Worm (Caenorhabditis elegans) whole organism, young adult: ENCODE results near the gene W09G12.6.

Source experiments
- C06A6.2 ChIP-seq: fragments of 200-800 bp; sonication (Bioruptor generic); conservative IDR thresholded peaks from 2 replicates; pipeline ENCODE4 v1.3.6; 2022; ENCODE audit warnings: missing genetic modification characterization, missing compliant biosample characterization
- F37B4.10 ChIP-seq: fragments of 200-800 bp; sonication (Bioruptor generic); IDR thresholded peaks from 2 replicates; pipeline ENCODE4 v1.3.6; 2022; ENCODE audit warnings: missing genetic modification characterization, missing compliant biosample characterization
- F39B2.1 ChIP-seq: fragments of 200-800 bp; sonication (Bioruptor generic); IDR thresholded peaks from 2 replicates; pipeline ENCODE4 v1.3.6; 2022; ENCODE audit warnings: missing genetic modification reagents, missing genetic modification characterization, missing compliant biosample characterization
- T07F8.4 ChIP-seq: sonication (generic microtip); optimal IDR thresholded peaks from 2 replicates; lab custom pipeline; 2016; ENCODE audit warnings: mild to moderate bottlenecking, missing genetic modification characterization, moderate library complexity, missing compliant biosample characterization
- T26A5.8 ChIP-seq: sonication (generic microtip); optimal IDR thresholded peaks from 2 replicates; lab custom pipeline; 2016; ENCODE audit warnings: missing genetic modification characterization, missing compliant biosample characterization
- Y53F4B.3 ChIP-seq: fragments of 200-800 bp; sonication (Bioruptor generic); IDR thresholded peaks from 2 replicates; pipeline ENCODE4 v1.3.6; 2022; ENCODE audit warnings: missing genetic modification reagents, missing genetic modification characterization, missing compliant biosample characterization
- Y67H2A.10 ChIP-seq: fragments of 200-800 bp; sonication (Bioruptor generic); conservative IDR thresholded peaks from 2 replicates; pipeline ENCODE4 v1.3.6; 2022; ENCODE audit warnings: missing genetic modification reagents, missing genetic modification characterization, missing compliant biosample characterization
- ZK185.1 ChIP-seq: sonication (generic microtip); optimal IDR thresholded peaks from 2 replicates; lab custom pipeline; 2016; ENCODE audit warnings: mild to moderate bottlenecking, missing genetic modification characterization, missing compliant biosample characterization; ENCODE audit not compliant: poor library complexity, severe bottlenecking
- akir-1 ChIP-seq: fragments of 200-800 bp; sonication (Bioruptor generic); optimal IDR thresholded peaks from 2 replicates; lab custom pipeline; 2018; ENCODE audit warnings: mild to moderate bottlenecking, missing genetic modification characterization, moderate library complexity, missing compliant biosample characterization
- ama-1 ChIP-seq, 3 experiments: fragments of 150-350 bp in 1 of 3; sonication (generic microtip) in 2 of 3; optimal IDR thresholded peaks; 2 replicates each; lab custom pipeline; 2014 to 2018; ENCODE audit warnings: missing biosample characterization in 2 of 3, missing genetic modification characterization in 2 of 3, missing genetic modification reagents in 2 of 3
- aptf-2 ChIP-seq: fragments of 200-800 bp; sonication (Bioruptor generic); conservative IDR thresholded peaks from 2 replicates; pipeline ENCODE4 v1.3.6; 2022; ENCODE audit warnings: missing genetic modification reagents, missing genetic modification characterization, missing compliant biosample characterization
- bed-1 ChIP-seq: fragments of 200-800 bp; sonication (Bioruptor generic); IDR thresholded peaks from 2 replicates; pipeline ENCODE4 v1.3.6; 2022; ENCODE audit warnings: missing genetic modification reagents, missing genetic modification characterization, missing compliant biosample characterization
- ccch-3 ChIP-seq: fragments of 200-800 bp; sonication (Bioruptor generic); optimal IDR thresholded peaks from 2 replicates; lab custom pipeline; 2018; ENCODE audit warnings: mild to moderate bottlenecking, missing genetic modification characterization, missing compliant biosample characterization
- dox-1 ChIP-seq: fragments of 200-800 bp; sonication (Bioruptor generic); IDR thresholded peaks from 2 replicates; pipeline ENCODE4 v1.3.6; 2022; ENCODE audit warnings: missing genetic modification reagents, missing genetic modification characterization, missing compliant biosample characterization
- egl-44 ChIP-seq: fragments of 200-800 bp; sonication (Bioruptor generic); IDR thresholded peaks from 2 replicates; pipeline ENCODE4 v1.3.6; 2022; ENCODE audit warnings: missing genetic modification reagents, missing genetic modification characterization, missing compliant biosample characterization
- egrh-3 ChIP-seq: fragments of 200-800 bp; sonication (Bioruptor generic); IDR thresholded peaks from 2 replicates; pipeline ENCODE4 v1.3.6; 2022; ENCODE audit warnings: missing genetic modification reagents, missing genetic modification characterization, missing compliant biosample characterization
- hlh-12 ChIP-seq: sonication (generic microtip); optimal IDR thresholded peaks from 2 replicates; lab custom pipeline; 2016; ENCODE audit warnings: missing genetic modification characterization, missing compliant biosample characterization
- hmg-1.2 ChIP-seq: fragments of 200-800 bp; sonication (Bioruptor generic); IDR thresholded peaks from 2 replicates; pipeline ENCODE4 v1.3.6; 2022; ENCODE audit warnings: missing genetic modification reagents, missing genetic modification characterization, missing compliant biosample characterization
- hmg-20 ChIP-seq: fragments of 200-800 bp; sonication (Bioruptor generic); IDR thresholded peaks from 2 replicates; pipeline ENCODE4 v1.3.6; 2022; ENCODE audit warnings: missing genetic modification reagents, missing genetic modification characterization, missing compliant biosample characterization
- lag-1 ChIP-seq: fragments of 200-800 bp; sonication (Bioruptor generic); IDR thresholded peaks from 2 replicates; pipeline ENCODE4 v1.3.6; 2022; ENCODE audit warnings: missing genetic modification reagents, missing genetic modification characterization, missing compliant biosample characterization
- lin-26 ChIP-seq: fragments of 200-800 bp; sonication (Bioruptor generic); IDR thresholded peaks from 2 replicates; pipeline ENCODE4 v1.3.6; 2022; ENCODE audit warnings: missing genetic modification reagents, missing genetic modification characterization, missing compliant biosample characterization
- lin-54 ChIP-seq: fragments of 200-800 bp; sonication (Bioruptor generic); optimal IDR thresholded peaks from 2 replicates; lab custom pipeline; 2018; ENCODE audit warnings: mild to moderate bottlenecking, missing genetic modification characterization, missing compliant biosample characterization
- mel-28 ChIP-seq: sonication (generic microtip); optimal IDR thresholded peaks from 2 replicates; lab custom pipeline; 2016; ENCODE audit warnings: borderline replicate concordance, mild to moderate bottlenecking, missing genetic modification characterization, missing compliant biosample characterization
- nfya-1 ChIP-seq: sonication (generic microtip); optimal IDR thresholded peaks from 2 replicates; lab custom pipeline; 2017; ENCODE audit warnings: antibody characterized with exemption, missing compliant biosample characterization, missing genetic modification characterization, borderline replicate concordance; ENCODE audit not compliant: insufficient read depth
- nfyb-1 ChIP-seq: fragments of 200-800 bp; sonication (Bioruptor generic); IDR thresholded peaks from 2 replicates; pipeline ENCODE4 v1.3.6; 2022; ENCODE audit warnings: missing genetic modification reagents, missing genetic modification characterization, missing compliant biosample characterization
- nhr-120 ChIP-seq: fragments of 200-800 bp; sonication (Bioruptor generic); IDR thresholded peaks from 2 replicates; pipeline ENCODE4 v1.3.6; 2022; ENCODE audit warnings: missing genetic modification characterization, missing compliant biosample characterization
- nhr-179 ChIP-seq: sonication (generic microtip); optimal IDR thresholded peaks from 2 replicates; lab custom pipeline; 2016; ENCODE audit warnings: mild to moderate bottlenecking, missing genetic modification characterization, missing compliant biosample characterization
- nhr-80 ChIP-seq: sonication (generic microtip); optimal IDR thresholded peaks from 2 replicates; lab custom pipeline; 2016; ENCODE audit warnings: missing genetic modification characterization, missing compliant biosample characterization
- pbrm-1 ChIP-seq: fragments of 200-800 bp; sonication (Bioruptor generic); IDR thresholded peaks from 2 replicates; pipeline ENCODE4 v1.3.6; 2022; ENCODE audit warnings: missing genetic modification reagents, missing genetic modification characterization, missing compliant biosample characterization
- repo-1 ChIP-seq: sonication (generic microtip); optimal IDR thresholded peaks from 2 replicates; lab custom pipeline; 2017; ENCODE audit warnings: mild to moderate bottlenecking, missing genetic modification characterization, missing compliant biosample characterization
- sdz-38 ChIP-seq: sonication (generic microtip); optimal IDR thresholded peaks from 2 replicates; lab custom pipeline; 2016; ENCODE audit warnings: missing genotype, missing genetic modification characterization, missing compliant biosample characterization
- sea-2 ChIP-seq: fragments of 200-800 bp; sonication (Bioruptor generic); IDR thresholded peaks from 2 replicates; pipeline ENCODE4 v1.3.6; 2022; ENCODE audit warnings: missing genetic modification characterization, missing compliant biosample characterization
- snpc-4 ChIP-seq, 5 experiments: fragments of 150-350 bp in 1 of 5; sonication (generic microtip) in 4 of 5; optimal IDR thresholded peaks; 2 replicates each; lab custom pipeline; 2014 to 2018; ENCODE audit warnings: missing genetic modification characterization in 5 of 5, missing biosample characterization in 3 of 5, antibody characterized with exemption in 2 of 5, mild to moderate bottlenecking in 2 of 5, missing compliant biosample characterization in 2 of 5, missing genotype in 2 of 5, moderate library complexity in 2 of 5, missing genetic modification reagents in 1 of 5
- zfh-2 ChIP-seq: fragments of 200-800 bp; sonication (Bioruptor generic); conservative IDR thresholded peaks from 2 replicates; pipeline ENCODE4 v1.3.6; 2022; ENCODE audit warnings: missing genetic modification reagents, missing genetic modification characterization, missing compliant biosample characterization
- ztf-28 ChIP-seq: fragments of 200-800 bp; sonication (Bioruptor generic); IDR thresholded peaks from 2 replicates; pipeline ENCODE4 v1.3.6; 2022; ENCODE audit warnings: missing genetic modification reagents, missing genetic modification characterization, missing compliant biosample characterization

The W09G12.6 gene

ce11 chrIV:1209320-1209719 is 22.4 kb upstream of the W09G12.6 start:
- no peak for TF ChIP-seq pbrm-1 (GFP tag; lab: Robert Waterston, UW)
- TF ChIP-seq lin-26 (GFP tag; lab: Robert Waterston, UW): no peak
- TF ChIP-seq ama-1 (optimal IDR thresholded peaks at IDR 0.05; lab: Kevin White, UChicago): no peak
- TF ChIP-seq ama-1 (GFP tag; optimal IDR thresholded peaks at IDR 0.05; lab: Kevin White, UChicago): no peak
- no peak for TF ChIP-seq akir-1
- TF ChIP-seq ccch-3: no peak
- no peak for TF ChIP-seq C06A6.2 (GFP tag; lab: Robert Waterston, UW)
- no peak for TF ChIP-seq egl-44 (GFP tag; lab: Robert Waterston, UW)
- no peak for TF ChIP-seq hlh-12 (tag; lab: Kevin White, UChicago)
- TF ChIP-seq sdz-38: no peak
- no peak for TF ChIP-seq hmg-1.2

ce11 chrIV:1209813-1210212 is 21.9 kb upstream of the W09G12.6 start:
- TF ChIP-seq lin-26 (GFP tag; lab: Robert Waterston, UW) (0 out of 2 replicates have a peak, but pooled peaks have one; percentile 43), nfya-1 (tag; lab: Kevin White, UChicago) (no peak), sea-2 (GFP tag; lab: Robert Waterston, UW) (no peak), mel-28 (no peak), zfh-2 (GFP tag; lab: Robert Waterston, UW) (peak; percentile 52)

- TF ChIP-seq F39B2.1 (no peak), snpc-4 (GFP tag; optimal IDR thresholded peaks at IDR 0.05; lab: Kevin White, UChicago) (no peak), snpc-4 (tag; optimal IDR thresholded peaks at IDR 0.05; lab: Kevin White, UChicago) (peak in 1 of 4 experiments; percentile 81), nhr-80 (tag; lab: Kevin White, UChicago) (peak; percentile 73), mel-28 (no peak), dox-1 (GFP tag; lab: Robert Waterston, UW) (peak; percentile 51), egrh-3 (GFP tag; lab: Robert Waterston, UW) (0 out of 2 replicates have a peak, but pooled peaks have one; percentile 23), zfh-2 (GFP tag; lab: Robert Waterston, UW) (peak; percentile 69; the same call in 1 of the 2 replicates), bed-1 (GFP tag; lab: Robert Waterston, UW) (no peak)
- TF ChIP-seq, all 124 proteins: peak for 5
Observed at ce11 chrIV:1211902-1212301, 19.8 kb upstream of the W09G12.6 start.

ce11 chrIV:1212357-1212756 is 19.3 kb upstream of the W09G12.6 start:
- TF ChIP-seq ZK185.1 (tag; lab: Kevin White, UChicago) (no peak), pbrm-1 (GFP tag; lab: Robert Waterston, UW) (no peak), lag-1 (GFP tag; lab: Robert Waterston, UW) (no peak), ztf-28 (no peak), nhr-120 (GFP tag; lab: Robert Waterston, UW) (no peak), repo-1 (no peak), aptf-2 (GFP tag; lab: Robert Waterston, UW) (no peak), nhr-80 (tag; lab: Kevin White, UChicago) (no peak), lin-54 (no peak), nfyb-1 (GFP tag; lab: Robert Waterston, UW) (no peak), nhr-179 (tag; lab: Kevin White, UChicago) (no peak), Y67H2A.10 (GFP tag; lab: Robert Waterston, UW) (no peak), T07F8.4 (tag; lab: Kevin White, UChicago) (no peak), T26A5.8 (tag; lab: Kevin White, UChicago) (no peak), F37B4.10 (GFP tag; lab: Robert Waterston, UW) (no peak), Y53F4B.3 (GFP tag; lab: Robert Waterston, UW) (no peak), hmg-20 (GFP tag; lab: Robert Waterston, UW) (no peak)
- TF ChIP-seq, all 124 proteins: peak for 0
